Fruit fly (Drosophila melanogaster) Kc167 (cell line): ENCODE data around the gene CG18622.

Experiments used
- Myc ChIP-seq: fragments of >200 bp; optimal IDR thresholded peaks from 2 replicates; lab custom pipeline; 2017; ENCODE audit warnings: missing external identifiers
- h ChIP-seq: fragments of >200 bp; optimal IDR thresholded peaks from 3 replicates; lab custom pipeline; 2018; ENCODE audit warnings: missing external identifiers
- insv ChIP-seq: fragments of >200 bp; optimal IDR thresholded peaks from 3 replicates; lab custom pipeline; 2018; ENCODE audit warnings: missing external identifiers

DNA sequence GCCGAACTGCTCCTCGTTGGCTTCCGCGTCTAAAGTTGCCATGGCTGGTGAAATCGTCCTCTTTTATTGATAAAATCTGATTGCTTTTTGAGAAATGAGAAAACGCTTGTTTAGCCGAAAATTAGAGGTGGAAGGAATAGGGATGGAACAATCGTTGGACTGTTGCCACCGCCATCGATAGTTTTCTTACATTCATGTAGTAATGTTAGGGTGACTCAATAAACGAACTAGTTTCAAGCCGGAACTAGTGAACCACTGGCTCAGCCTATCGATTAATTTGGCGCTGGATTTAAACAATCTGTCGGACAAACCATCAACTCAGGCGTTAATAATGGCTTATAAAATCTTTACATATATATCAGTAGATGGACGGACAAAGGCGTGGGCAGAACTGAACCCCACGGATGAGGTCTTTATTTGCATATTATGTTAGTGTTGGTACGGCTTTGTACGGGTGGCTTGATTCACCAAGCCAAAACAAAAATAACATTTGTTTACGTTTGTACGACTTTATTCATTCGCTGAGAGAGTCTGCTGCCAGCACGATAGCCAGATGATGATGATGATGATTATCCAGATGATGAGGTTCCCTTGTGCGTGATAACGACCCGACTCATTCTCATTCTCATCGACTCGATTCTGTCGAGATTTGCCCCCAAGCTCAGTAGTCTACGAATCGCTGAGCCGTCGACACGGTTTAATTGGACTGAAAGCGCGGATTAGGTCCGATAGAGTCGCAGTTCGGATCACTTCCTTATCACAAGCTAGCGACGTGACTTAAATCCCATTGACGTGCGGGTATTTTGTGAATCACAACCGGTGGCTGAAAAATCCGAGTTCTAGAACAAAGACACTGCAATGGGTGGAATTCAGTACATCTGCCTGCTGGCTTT lies 14.9 kb upstream of the CG18622 start, which contains the start of the genes Sf3a1 and Irc:
- TF ChIP-seq insv (lab: Kevin White, UChicago): no peak
- TF ChIP-seq h (lab: Kevin White, UChicago): no peak
- TF ChIP-seq Myc (lab: Kevin White, UChicago): no peak
